Worm (Caenorhabditis elegans) whole organism, late embryonic: Measurements from ENCODE around the gene K04G11.3.

ENCODE experiments used
- C08G9.2 ChIP-seq: sonication (generic microtip); optimal IDR thresholded peaks from 2 replicates; lab custom pipeline; 2016; ENCODE audit warnings: mild to moderate bottlenecking, missing genetic modification characterization, moderate library complexity, missing compliant biosample characterization
- C38D4.7 ChIP-seq: fragments of 200-800 bp; sonication (Bioruptor generic); optimal IDR thresholded peaks from 2 replicates; lab custom pipeline; 2018; ENCODE audit warnings: mild to moderate bottlenecking, missing genetic modification characterization, moderate library complexity, missing compliant biosample characterization
- F13H6.1 ChIP-seq: sonication (generic microtip); optimal IDR thresholded peaks from 2 replicates; lab custom pipeline; 2016; ENCODE audit warnings: missing genetic modification characterization, missing compliant biosample characterization
- ceh-14 ChIP-seq: sonication (generic microtip); optimal IDR thresholded peaks from 2 replicates; lab custom pipeline; 2016; ENCODE audit warnings: missing genotype, missing genetic modification characterization, missing compliant biosample characterization
- ceh-18 ChIP-seq: sonication (generic microtip); optimal IDR thresholded peaks from 2 replicates; lab custom pipeline; 2016; ENCODE audit warnings: missing genetic modification characterization, missing compliant biosample characterization
- ceh-2 ChIP-seq: sonication (generic microtip); optimal IDR thresholded peaks from 2 replicates; lab custom pipeline; 2016; ENCODE audit warnings: missing genotype, missing genetic modification characterization, missing compliant biosample characterization
- ceh-22 ChIP-seq: sonication (generic microtip); optimal IDR thresholded peaks from 2 replicates; lab custom pipeline; 2017; ENCODE audit warnings: missing biosample characterization, missing genetic modification characterization
- ceh-24 ChIP-seq: sonication (generic microtip); optimal IDR thresholded peaks from 2 replicates; lab custom pipeline; 2016; ENCODE audit warnings: mild to moderate bottlenecking, missing genetic modification characterization, missing compliant biosample characterization
- ceh-31 ChIP-seq: sonication (generic microtip); optimal IDR thresholded peaks from 2 replicates; lab custom pipeline; 2016; ENCODE audit warnings: missing genetic modification characterization, missing compliant biosample characterization
- ceh-34 ChIP-seq: sonication (generic microtip); optimal IDR thresholded peaks from 2 replicates; lab custom pipeline; 2016; ENCODE audit warnings: mild to moderate bottlenecking, missing genetic modification characterization, missing compliant biosample characterization
- ceh-45 ChIP-seq: fragments of 200-800 bp; sonication (Bioruptor generic); IDR thresholded peaks from 2 replicates; pipeline ENCODE4 v1.3.6; 2022; ENCODE audit warnings: missing genetic modification reagents, missing genetic modification characterization, missing compliant biosample characterization
- ceh-48 ChIP-seq: sonication (generic microtip); optimal IDR thresholded peaks from 2 replicates; lab custom pipeline; 2016; ENCODE audit warnings: missing genetic modification characterization, inconsistent platforms, missing compliant biosample characterization
- dmd-4 ChIP-seq: sonication (generic microtip); optimal IDR thresholded peaks from 2 replicates; lab custom pipeline; 2016; ENCODE audit warnings: borderline replicate concordance, missing genetic modification characterization, missing compliant biosample characterization
- elt-2 ChIP-seq: sonication (generic microtip); optimal IDR thresholded peaks from 2 replicates; lab custom pipeline; 2016; ENCODE audit warnings: missing genetic modification reagents, missing genetic modification characterization, missing compliant biosample characterization
- eyg-1 ChIP-seq: sonication (generic microtip); optimal IDR thresholded peaks from 2 replicates; lab custom pipeline; 2016; ENCODE audit warnings: missing genotype, missing genetic modification characterization, missing compliant biosample characterization
- fax-1 ChIP-seq: sonication (generic microtip); optimal IDR thresholded peaks from 2 replicates; lab custom pipeline; 2016; ENCODE audit warnings: missing genotype, missing genetic modification characterization, missing compliant biosample characterization
- fkh-6 ChIP-seq: sonication (generic microtip); optimal IDR thresholded peaks from 2 replicates; lab custom pipeline; 2016; ENCODE audit warnings: missing genetic modification characterization, missing compliant biosample characterization
- gmeb-2 ChIP-seq: sonication (generic microtip); optimal IDR thresholded peaks from 2 replicates; lab custom pipeline; 2016; ENCODE audit warnings: missing genetic modification characterization, inconsistent platforms, missing compliant biosample characterization
- hlh-13 ChIP-seq: fragments of 200-800 bp; sonication (Bioruptor generic); optimal IDR thresholded peaks from 2 replicates; lab custom pipeline; 2018; ENCODE audit warnings: mild to moderate bottlenecking, missing genetic modification characterization, missing compliant biosample characterization
- hlh-15 ChIP-seq: sonication (generic microtip); optimal IDR thresholded peaks from 2 replicates; lab custom pipeline; 2016; ENCODE audit warnings: missing genetic modification characterization, missing compliant biosample characterization
- hlh-30 ChIP-seq: sonication (generic microtip); optimal IDR thresholded peaks from 2 replicates; lab custom pipeline; 2017; ENCODE audit warnings: antibody characterized with exemption, missing genetic modification characterization, missing compliant biosample characterization; ENCODE audit not compliant: insufficient read depth
- hlh-8 ChIP-seq: sonication (generic microtip); optimal IDR thresholded peaks from 2 replicates; lab custom pipeline; 2016; ENCODE audit warnings: missing genotype, missing genetic modification characterization, missing compliant biosample characterization
- lin-11 ChIP-seq: fragments of 200-800 bp; sonication (Bioruptor generic); optimal IDR thresholded peaks from 2 replicates; lab custom pipeline; 2018; ENCODE audit warnings: mild to moderate bottlenecking, missing genetic modification characterization, missing compliant biosample characterization
- madf-2 ChIP-seq: sonication (generic microtip); optimal IDR thresholded peaks from 2 replicates; lab custom pipeline; 2017; ENCODE audit warnings: missing genetic modification characterization, missing compliant biosample characterization
- nfya-1 ChIP-seq: sonication (generic microtip); optimal IDR thresholded peaks from 2 replicates; lab custom pipeline; 2017; ENCODE audit warnings: missing genetic modification characterization, mild to moderate bottlenecking, missing compliant biosample characterization, antibody characterized with exemption, moderate library complexity
- nhr-232 ChIP-seq: sonication (generic microtip); optimal IDR thresholded peaks from 2 replicates; lab custom pipeline; 2016; ENCODE audit warnings: missing genetic modification characterization, missing compliant biosample characterization
- odd-2 ChIP-seq: sonication (generic microtip); optimal IDR thresholded peaks from 2 replicates; lab custom pipeline; 2017; ENCODE audit warnings: antibody characterized with exemption, mild to moderate bottlenecking, missing genetic modification characterization, missing compliant biosample characterization
- pag-3 ChIP-seq: sonication (generic microtip); optimal IDR thresholded peaks from 2 replicates; lab custom pipeline; 2016; ENCODE audit warnings: missing compliant biosample characterization, missing genetic modification characterization, borderline replicate concordance
- ref-2 ChIP-seq: sonication (generic microtip); optimal IDR thresholded peaks from 2 replicates; lab custom pipeline; 2016; ENCODE audit warnings: missing genetic modification characterization, missing compliant biosample characterization
- rnt-1 ChIP-seq: sonication (generic microtip); optimal IDR thresholded peaks from 2 replicates; lab custom pipeline; 2016; ENCODE audit warnings: missing genetic modification characterization, missing compliant biosample characterization
- sdc-2 ChIP-seq: sonication (generic microtip); optimal IDR thresholded peaks from 2 replicates; lab custom pipeline; 2016; ENCODE audit warnings: missing genotype, missing genetic modification characterization, missing compliant biosample characterization
- syd-9 ChIP-seq: sonication (generic microtip); optimal IDR thresholded peaks from 2 replicates; lab custom pipeline; 2016; ENCODE audit warnings: mild to moderate bottlenecking, missing genetic modification characterization, moderate library complexity, missing compliant biosample characterization
- tbx-2 ChIP-seq: sonication (generic microtip); optimal IDR thresholded peaks from 2 replicates; lab custom pipeline; 2016; ENCODE audit warnings: missing genetic modification characterization, missing compliant biosample characterization
- ttx-3 ChIP-seq: sonication (generic microtip); optimal IDR thresholded peaks from 2 replicates; lab custom pipeline; 2016; ENCODE audit warnings: missing genetic modification reagents, missing genetic modification characterization, missing compliant biosample characterization
- unc-42 ChIP-seq: sonication (generic microtip); optimal IDR thresholded peaks from 2 replicates; lab custom pipeline; 2016; ENCODE audit warnings: missing genotype, missing genetic modification characterization, missing compliant biosample characterization
- unc-55 ChIP-seq: sonication (generic microtip); optimal IDR thresholded peaks from 2 replicates; lab custom pipeline; 2017; ENCODE audit warnings: missing biosample characterization, missing genetic modification reagents, missing genetic modification characterization
- zip-5 ChIP-seq: sonication (generic microtip); optimal IDR thresholded peaks from 2 replicates; lab custom pipeline; 2016; ENCODE audit warnings: missing genetic modification characterization, missing compliant biosample characterization
- ztf-16 ChIP-seq: sonication (generic microtip); optimal IDR thresholded peaks from 2 replicates; lab custom pipeline; 2017; ENCODE audit warnings: missing genetic modification characterization, missing compliant biosample characterization

Gene K04G11.3

DNA sequence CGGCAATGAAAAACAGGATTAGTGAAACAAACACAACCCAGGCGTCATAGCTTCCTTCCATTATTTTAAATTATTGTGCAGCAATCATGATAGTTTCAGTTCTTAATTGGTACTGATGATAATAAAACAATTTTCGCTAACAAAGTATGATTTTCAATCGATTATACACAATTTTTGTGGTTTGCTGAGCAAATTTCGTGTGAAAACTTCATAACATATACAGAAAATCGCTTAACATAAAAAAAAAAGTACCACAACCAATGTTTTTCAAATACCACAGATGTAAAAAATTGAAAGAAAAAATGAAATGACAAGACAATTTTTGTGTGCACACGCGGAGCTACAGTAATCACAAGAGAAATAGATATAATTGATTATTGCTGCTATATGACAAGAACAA is 39.8 kb downstream of the K04G11.3 start, which contains the start of gene gphr-2:
Gene gphr-2 (minus strand): TSS at position 101 of the 400 bp plus-strand sequence.
- TF ChIP-seq ceh-24 (tag; lab: Kevin White, UChicago) (no peak), dmd-4 (tag; lab: Kevin White, UChicago) (no peak), nhr-232 (tag; lab: Kevin White, UChicago) (no peak), eyg-1 (tag; lab: Kevin White, UChicago) (no peak), ceh-48 (tag; lab: Kevin White, UChicago) (no peak), hlh-30 (tag; lab: Kevin White, UChicago) (no peak), gmeb-2 (tag; lab: Kevin White, UChicago) (no peak), hlh-15 (tag; lab: Kevin White, UChicago) (no peak), ceh-45 (no peak), syd-9 (tag; lab: Kevin White, UChicago) (no peak), ref-2 (tag; lab: Kevin White, UChicago) (no peak), pag-3 (no peak), lin-11 (no peak)

DNA sequence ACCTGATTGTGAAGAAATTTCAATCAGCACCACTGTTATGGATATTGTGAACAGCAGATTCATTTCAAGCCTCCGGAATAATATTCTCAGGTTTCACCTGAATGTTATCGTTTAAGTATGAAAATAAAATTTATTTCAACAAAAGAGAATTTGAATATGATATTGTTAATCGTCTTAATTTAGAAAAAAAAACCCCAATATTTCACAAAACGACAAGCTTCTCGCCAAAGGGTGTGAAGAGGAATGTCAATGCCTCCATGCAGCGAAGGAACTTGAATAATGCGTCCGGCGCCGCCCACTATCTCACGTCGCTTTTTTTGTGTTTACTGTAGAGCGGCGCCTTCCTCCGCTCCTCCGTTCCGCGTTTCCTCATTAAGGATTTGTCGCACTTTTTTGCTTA is 44.4 kb downstream of the K04G11.3 start, which contains the start of gene C11H1.5:
Gene C11H1.5 (minus strand): TSS at position 101 of the 400 bp plus-strand sequence.
- TF ChIP-seq hlh-8 (tag; lab: Kevin White, UChicago) (no peak), lin-11 (no peak), eyg-1 (tag; lab: Kevin White, UChicago) (no peak), C38D4.7 (no peak), F13H6.1 (no peak), ceh-34 (no peak), dmd-4 (tag; lab: Kevin White, UChicago) (no peak), ttx-3 (no peak), madf-2 (tag; lab: Kevin White, UChicago) (no peak)

DNA sequence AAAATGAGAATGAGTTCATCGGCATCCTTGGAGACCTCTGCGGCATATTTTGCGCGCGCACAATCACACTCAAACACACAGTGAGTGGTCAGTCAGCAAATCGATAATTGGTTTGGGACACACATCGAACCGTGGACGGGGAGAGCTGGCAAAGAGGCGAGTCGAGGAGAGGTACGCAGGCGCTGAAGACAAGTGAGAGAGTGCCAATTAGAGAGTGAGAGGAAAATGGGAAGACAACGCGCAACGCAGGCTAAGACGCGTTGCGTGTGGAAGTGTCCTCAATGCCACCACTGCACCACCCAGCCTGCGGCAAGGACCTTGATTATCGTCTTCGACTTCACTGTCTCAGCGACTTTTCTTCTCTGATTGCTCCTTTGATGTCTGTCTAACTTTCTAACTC is 50.3 kb downstream of the K04G11.3 start:
- no peak for TF ChIP-seq lin-11
- peak; percentile 30 for TF ChIP-seq fkh-6
- peak; percentile 74 for TF ChIP-seq ceh-18
- no peak for TF ChIP-seq zip-5 (tag; lab: Kevin White, UChicago)
- TF ChIP-seq ceh-34, result peak; percentile 65
- TF ChIP-seq odd-2 (tag; lab: Kevin White, UChicago), result no peak
- peak; percentile 94 for TF ChIP-seq nfya-1 (tag; lab: Kevin White, UChicago)
- TF ChIP-seq ceh-31 (tag; lab: Kevin White, UChicago), result peak; percentile 84
- peak; percentile 84 for TF ChIP-seq unc-55 (GFP tag; lab: Kevin White, UChicago)
- TF ChIP-seq ztf-16 (tag; lab: Kevin White, UChicago), result no peak
- TF ChIP-seq sdc-2 (tag; lab: Kevin White, UChicago), result peak; percentile 75
- TF ChIP-seq hlh-13, result no peak
- peak; percentile 91 for TF ChIP-seq ceh-48 (tag; lab: Kevin White, UChicago)
- peak; percentile 9 for TF ChIP-seq F13H6.1
- peak; percentile 62 for TF ChIP-seq rnt-1 (tag; lab: Kevin White, UChicago)
- TF ChIP-seq unc-42 (tag; lab: Kevin White, UChicago), result peak; percentile 70
- peak; percentile 73 for TF ChIP-seq ref-2 (tag; lab: Kevin White, UChicago)
- peak; percentile 8 for TF ChIP-seq ceh-14
- TF ChIP-seq fax-1, result peak; percentile 41
- peak; percentile 4 for TF ChIP-seq elt-2
- peak; percentile 60 for TF ChIP-seq ceh-2 (tag; lab: Kevin White, UChicago)
- TF ChIP-seq tbx-2, result peak; percentile 77
- TF ChIP-seq syd-9 (tag; lab: Kevin White, UChicago), result peak; percentile 57
- TF ChIP-seq ceh-22, result no peak
- peak; percentile 50 for TF ChIP-seq C08G9.2 (tag; lab: Kevin White, UChicago)
- TF ChIP-seq eyg-1 (tag; lab: Kevin White, UChicago), result peak; percentile 41
- peak; percentile 37 for TF ChIP-seq hlh-30 (tag; lab: Kevin White, UChicago)
